Worm (Caenorhabditis elegans) whole organism, L1 larva: ENCODE measurements around the gene cst-1.
A peak's percentile ranks its signal among the peaks of the same experiment; 100 is the strongest.
"Not testable (repeated sequence)": the region's sequence is repeated elsewhere in the genome, so short reads cannot be mapped to it uniquely, and the experiment has no call there.

Experiments used
- aly-2 ChIP-seq: fragments of 150-350 bp; optimal IDR thresholded peaks from 2 replicates; lab custom pipeline; 2014; ENCODE audit warnings: missing biosample characterization, missing genetic modification characterization
- ceh-8 ChIP-seq: fragments of 200-800 bp; sonication (Bioruptor generic); optimal IDR thresholded peaks from 2 replicates; lab custom pipeline; 2018; ENCODE audit warnings: mild to moderate bottlenecking, missing genetic modification characterization, moderate library complexity, missing compliant biosample characterization
- ceh-88 ChIP-seq: fragments of 200-800 bp; sonication (Bioruptor generic); IDR thresholded peaks from 2 replicates; pipeline ENCODE4 v1.3.6; 2022; ENCODE audit warnings: missing genetic modification characterization, missing compliant biosample characterization
- ceh-90 ChIP-seq: sonication (generic microtip); optimal IDR thresholded peaks from 2 replicates; lab custom pipeline; 2016; ENCODE audit warnings: missing genetic modification characterization, missing compliant biosample characterization
- dsc-1 ChIP-seq: sonication (generic microtip); optimal IDR thresholded peaks from 2 replicates; lab custom pipeline; 2016; ENCODE audit warnings: mild to moderate bottlenecking, missing genetic modification characterization, missing compliant biosample characterization
- efl-1 ChIP-seq, 4 experiments: fragments of 150-350 bp; optimal IDR thresholded peaks in 3 of 4; peaks in 1 of 4; 1 replicate in 1 of 4; 2 replicates in 3 of 4; lab custom pipeline; 2014; ENCODE audit warnings: missing biosample characterization in 2 of 4, missing genetic modification characterization in 2 of 4, missing genetic modification reagents in 2 of 4
- elt-2 ChIP-seq: sonication (generic microtip); optimal IDR thresholded peaks from 2 replicates; lab custom pipeline; 2016; ENCODE audit warnings: missing genetic modification characterization, mild to moderate bottlenecking, inconsistent platforms, missing compliant biosample characterization, missing genetic modification reagents
- elt-3 ChIP-seq, 6 experiments: fragments of 150-350 bp in 1 of 6; sonication (generic microtip); optimal IDR thresholded peaks; 2 replicates each; lab custom pipeline; 2017 to 2018; ENCODE audit warnings: missing biosample characterization in 6 of 6, missing genetic modification characterization in 6 of 6, inconsistent platforms in 1 of 6
- fkh-10 ChIP-seq: sonication (generic microtip); optimal IDR thresholded peaks from 2 replicates; lab custom pipeline; 2017; ENCODE audit warnings: missing biosample characterization, missing genetic modification reagents, missing genetic modification characterization
- grh-1 ChIP-seq: fragments of 200-800 bp; sonication (Bioruptor generic); IDR thresholded peaks from 2 replicates; pipeline ENCODE4 v1.3.6; 2022; ENCODE audit warnings: missing genetic modification reagents, missing genetic modification characterization, missing compliant biosample characterization
- hpl-2 ChIP-seq: fragments of 150-350 bp; optimal IDR thresholded peaks from 2 replicates; lab custom pipeline; 2014; ENCODE audit warnings: missing biosample characterization, missing genetic modification reagents, missing genetic modification characterization
- lin-14 ChIP-seq: fragments of 200-800 bp; sonication (Bioruptor generic); optimal IDR thresholded peaks from 2 replicates; lab custom pipeline; 2018; ENCODE audit warnings: mild to moderate bottlenecking, missing genetic modification characterization, moderate library complexity, missing compliant biosample characterization
- lin-35 ChIP-seq, 2 experiments: fragments of 150-350 bp; optimal IDR thresholded peaks; 2 replicates each; lab custom pipeline; 2014; ENCODE audit warnings: missing biosample characterization in 2 of 2, missing genetic modification characterization in 2 of 2, missing genetic modification reagents in 2 of 2
- mep-1 ChIP-seq: fragments of 150-350 bp; optimal IDR thresholded peaks from 2 replicates; lab custom pipeline; 2014; ENCODE audit warnings: missing biosample characterization, missing genetic modification characterization
- nhr-11 ChIP-seq: fragments of 150-350 bp; optimal IDR thresholded peaks from 2 replicates; lab custom pipeline; 2014; ENCODE audit warnings: missing biosample characterization, missing genetic modification characterization
- nhr-12 ChIP-seq: sonication (generic microtip); optimal IDR thresholded peaks from 2 replicates; lab custom pipeline; 2017; ENCODE audit warnings: missing biosample characterization, missing genetic modification characterization
- nhr-77 ChIP-seq: fragments of 150-350 bp; optimal IDR thresholded peaks from 2 replicates; lab custom pipeline; 2014; ENCODE audit warnings: missing biosample characterization, missing genetic modification characterization
- nhr-84 ChIP-seq: sonication (generic microtip); optimal IDR thresholded peaks from 2 replicates; lab custom pipeline; 2017; ENCODE audit warnings: missing biosample characterization, missing genetic modification characterization
- nhr-85 ChIP-seq: sonication (generic microtip); peaks from one replicate; lab custom pipeline; 2016; ENCODE audit warnings: missing genetic modification characterization, inconsistent platforms, missing compliant biosample characterization
- pag-3 ChIP-seq: sonication (generic microtip); optimal IDR thresholded peaks from 2 replicates; lab custom pipeline; 2017; ENCODE audit warnings: missing genetic modification characterization, mild to moderate bottlenecking, missing compliant biosample characterization, antibody characterized with exemption, borderline replicate concordance; ENCODE audit not compliant: insufficient read depth
- pqm-1 ChIP-seq: sonication (generic microtip); optimal IDR thresholded peaks from 3 replicates; lab custom pipeline; 2017; ENCODE audit warnings: missing biosample characterization, missing genetic modification characterization
- skn-1 ChIP-seq: fragments of 150-350 bp; optimal IDR thresholded peaks from 2 replicates; lab custom pipeline; 2014; ENCODE audit warnings: missing biosample characterization, missing genetic modification characterization
- snu-23 ChIP-seq: sonication (generic microtip); optimal IDR thresholded peaks from 2 replicates; lab custom pipeline; 2016; ENCODE audit warnings: missing genetic modification characterization, missing compliant biosample characterization
- unc-30 ChIP-seq: sonication (generic microtip); optimal IDR thresholded peaks from 2 replicates; lab custom pipeline; 2017; ENCODE audit warnings: missing biosample characterization, missing genetic modification characterization
- unc-98 ChIP-seq: fragments of 200-800 bp; sonication (Bioruptor generic); IDR thresholded peaks from 2 replicates; pipeline ENCODE4 v1.3.6; 2022; ENCODE audit warnings: missing genetic modification characterization, missing compliant biosample characterization
- xbp-1 ChIP-seq: sonication (generic microtip); optimal IDR thresholded peaks from 2 replicates; lab custom pipeline; 2016; ENCODE audit warnings: missing genetic modification characterization, missing compliant biosample characterization
- zag-1 ChIP-seq: fragments of 150-350 bp; optimal IDR thresholded peaks from 2 replicates; lab custom pipeline; 2014; ENCODE audit warnings: missing biosample characterization, missing genetic modification characterization
- ztf-11 ChIP-seq, 2 experiments: sonication (generic microtip); optimal IDR thresholded peaks; 2 replicates each; lab custom pipeline; 2016 to 2017; ENCODE audit warnings: missing genetic modification characterization in 2 of 2, missing biosample characterization in 1 of 2, missing compliant biosample characterization in 1 of 2

cst-1 gene

ce11 chrX:4320563-4320962 is 18.9 kb upstream of the cst-1 start, which contains the start of gene dop-6:
Gene dop-6 (plus strand): TSS chrX:4320863.
- TF ChIP-seq mep-1 = no peak
- no peak for TF ChIP-seq ceh-88 (GFP tag; lab: Robert Waterston, UW)
- no peak for TF ChIP-seq lin-35 (GFP tag; optimal IDR thresholded peaks at IDR 0.05; lab: Kevin White, UChicago)
- TF ChIP-seq zag-1 (tag; lab: Kevin White, UChicago) = no peak
- TF ChIP-seq xbp-1 = no peak
- no peak for TF ChIP-seq dsc-1 (tag; lab: Kevin White, UChicago)
- no peak for TF ChIP-seq nhr-84 (tag; lab: Kevin White, UChicago)

ce11 chrX:4322847-4323455 is 16.5 kb upstream of the cst-1 start:
- TF ChIP-seq dsc-1 (tag; lab: Kevin White, UChicago) (no peak), grh-1 (GFP tag; lab: Robert Waterston, UW) (no peak), nhr-12 (tag; lab: Kevin White, UChicago) (no peak), lin-14 (GFP tag; lab: Kevin White, UChicago) (peak; percentile 54), fkh-10 (GFP tag; lab: Kevin White, UChicago) (peak; percentile 64), efl-1 (optimal IDR thresholded peaks at IDR 0.05; lab: Kevin White, UChicago) (no peak), efl-1 (GFP tag; optimal IDR thresholded peaks at IDR 0.05 in 1 of 2; lab: Kevin White, UChicago) (peak in 1 of 2 experiments; percentile 88)

ce11 chrX:4328816-4329215 is 10.6 kb upstream of the cst-1 start, which contains the start of gene C24A8.5:
Gene C24A8.5 (minus strand): TSS chrX:4328916.
- no peak for TF ChIP-seq unc-30 (tag; lab: Kevin White, UChicago)
- TF ChIP-seq ztf-11 (tag; optimal IDR thresholded peaks at IDR 0.05; lab: Kevin White, UChicago) = no peak
- TF ChIP-seq snu-23 (GFP tag; lab: Kevin White, UChicago) = no peak
- TF ChIP-seq ceh-8 (GFP tag; lab: Kevin White, UChicago) = no peak
- TF ChIP-seq pag-3 (tag; lab: Kevin White, UChicago) = no peak
- TF ChIP-seq nhr-11 (tag; lab: Kevin White, UChicago) = no peak
- TF ChIP-seq elt-3 (tag; optimal IDR thresholded peaks at IDR 0.05; lab: Kevin White, UChicago) = no peak
- TF ChIP-seq aly-2 (tag; lab: Kevin White, UChicago) = no peak
- TF ChIP-seq unc-98 (GFP tag; lab: Robert Waterston, UW) = no peak
- TF ChIP-seq, all 84 proteins: peak for 0

- not testable (repeated sequence) for TF ChIP-seq pqm-1 (tag; lab: Kevin White, UChicago); hpl-2; ceh-90 (tag; lab: Kevin White, UChicago)
These were observed 7.1 kb upstream of the cst-1 start, which contains the start of gene C24A8.6 for ce11 chrX:4332305-4332704. Gene C24A8.6 (minus strand): TSS chrX:4332405.

ce11 chrX:4335950-4336349 is 3.5 kb upstream of the cst-1 start, which contains the start of gene cst-2:
Gene cst-2 (minus strand): TSS chrX:4336050.
- not testable (repeated sequence) for TF ChIP-seq ceh-8 (GFP tag; lab: Kevin White, UChicago); nhr-77 (tag; lab: Kevin White, UChicago); efl-1 (optimal IDR thresholded peaks at IDR 0.05; lab: Kevin White, UChicago); efl-1 (GFP tag; optimal IDR thresholded peaks at IDR 0.05 in 1 of 2; lab: Kevin White, UChicago)

ce11 chrX:4342730-4343129 is 3.3 kb downstream of the cst-1 start:
- TF ChIP-seq skn-1 (tag; lab: Kevin White, UChicago) (peak; percentile 60), elt-2 (tag; lab: Kevin White, UChicago) (no peak)

ce11 chrX:4343915-4344314 is 4.5 kb downstream of the cst-1 start, which contains the start of gene F14H12.3:
Gene F14H12.3 (plus strand): TSS chrX:4344215.
- TF ChIP-seq mep-1 (no peak), nhr-85 (tag; lab: Kevin White, UChicago) (peak; percentile 12)
